Worm (Caenorhabditis elegans) whole organism, L4 larva: ENCODE results near the gene Y37D8A.26.

Experiments
- F49E8.2 ChIP-seq: sonication (generic microtip); optimal IDR thresholded peaks from 2 replicates; lab custom pipeline; 2016; ENCODE audit warnings: missing compliant biosample characterization, mild to moderate bottlenecking, missing genetic modification characterization, borderline replicate concordance
- aly-2 ChIP-seq: sonication (generic microtip); optimal IDR thresholded peaks from 2 replicates; lab custom pipeline; 2018; ENCODE audit warnings: missing biosample characterization, missing genetic modification characterization
- jun-1 ChIP-seq: fragments of 150-350 bp; optimal IDR thresholded peaks from 2 replicates; lab custom pipeline; 2014; ENCODE audit warnings: missing biosample characterization, missing genetic modification reagents, missing genetic modification characterization
- lin-13 ChIP-seq: fragments of 150-350 bp; optimal IDR thresholded peaks from 2 replicates; lab custom pipeline; 2014; ENCODE audit warnings: missing biosample characterization, missing genetic modification reagents, missing genetic modification characterization
- lin-29 ChIP-seq: fragments of 200-800 bp; sonication (Bioruptor generic); IDR thresholded peaks from 2 replicates; pipeline ENCODE4 v1.3.6; 2022; ENCODE audit warnings: missing genetic modification reagents, missing genetic modification characterization, missing compliant biosample characterization
- mxl-2 ChIP-seq: fragments of 200-800 bp; sonication (Bioruptor generic); conservative IDR thresholded peaks from 2 replicates; pipeline ENCODE4 v1.3.6; 2022; ENCODE audit warnings: missing genetic modification reagents, missing genetic modification characterization, missing compliant biosample characterization
- nhr-237 ChIP-seq: sonication (generic microtip); optimal IDR thresholded peaks from 2 replicates; lab custom pipeline; 2017; ENCODE audit warnings: missing biosample characterization, missing genetic modification characterization
- nhr-25 ChIP-seq: sonication (generic microtip); optimal IDR thresholded peaks from 2 replicates; lab custom pipeline; 2017; ENCODE audit warnings: missing genetic modification characterization, mild to moderate bottlenecking, missing compliant biosample characterization, antibody characterized with exemption, moderate library complexity, borderline replicate concordance; ENCODE audit not compliant: insufficient read depth
- set-16 ChIP-seq: fragments of 200-800 bp; sonication (Bioruptor generic); IDR thresholded peaks from 2 replicates; pipeline ENCODE4 v1.3.6; 2022; ENCODE audit warnings: missing genetic modification reagents, missing genetic modification characterization, missing compliant biosample characterization
- ztf-11 ChIP-seq: fragments of 150-350 bp; optimal IDR thresholded peaks from 2 replicates; lab custom pipeline; 2014; ENCODE audit warnings: missing biosample characterization, missing genetic modification characterization

ce11 chrIII:12847623-12848022 is 8.9 kb downstream of the Y37D8A.26 start:
- TF ChIP-seq nhr-25 (tag; lab: Kevin White, UChicago) (no peak), nhr-237 (tag; lab: Kevin White, UChicago) (no peak), lin-13 (peak; percentile 57), mxl-2 (GFP tag; lab: Robert Waterston, UW) (no peak), ztf-11 (tag; lab: Kevin White, UChicago) (no peak), aly-2 (no peak), lin-29 (GFP tag; lab: Robert Waterston, UW) (no peak), jun-1 (no peak), F49E8.2 (tag; lab: Kevin White, UChicago) (no peak), set-16 (GFP tag; lab: Robert Waterston, UW) (no peak)
